Worm (Caenorhabditis elegans) whole organism, late embryonic: ENCODE results near the gene ubc-7.

Experiments used
- C08G9.2 ChIP-seq: sonication (generic microtip); optimal IDR thresholded peaks from 2 replicates; lab custom pipeline; 2016; ENCODE audit warnings: mild to moderate bottlenecking, missing genetic modification characterization, moderate library complexity, missing compliant biosample characterization
- F13H6.1 ChIP-seq: sonication (generic microtip); optimal IDR thresholded peaks from 2 replicates; lab custom pipeline; 2016; ENCODE audit warnings: missing genetic modification characterization, missing compliant biosample characterization
- K02D7.2 ChIP-seq: sonication (generic microtip); optimal IDR thresholded peaks from 2 replicates; lab custom pipeline; 2017; ENCODE audit warnings: mild to moderate bottlenecking, missing genetic modification characterization, missing compliant biosample characterization
- K09A11.1 ChIP-seq: sonication (generic microtip); optimal IDR thresholded peaks from 2 replicates; lab custom pipeline; 2017; ENCODE audit warnings: antibody characterized with exemption, mild to moderate bottlenecking, missing genetic modification characterization, missing compliant biosample characterization; ENCODE audit not compliant: insufficient read depth
- ahr-1 ChIP-seq: sonication (generic microtip); optimal IDR thresholded peaks from 2 replicates; lab custom pipeline; 2016; ENCODE audit warnings: missing genetic modification characterization, missing compliant biosample characterization
- ceh-18 ChIP-seq: sonication (generic microtip); optimal IDR thresholded peaks from 2 replicates; lab custom pipeline; 2016; ENCODE audit warnings: missing genetic modification characterization, missing compliant biosample characterization
- ceh-2 ChIP-seq: sonication (generic microtip); optimal IDR thresholded peaks from 2 replicates; lab custom pipeline; 2016; ENCODE audit warnings: missing genotype, missing genetic modification characterization, missing compliant biosample characterization
- ceh-22 ChIP-seq: sonication (generic microtip); optimal IDR thresholded peaks from 2 replicates; lab custom pipeline; 2017; ENCODE audit warnings: missing biosample characterization, missing genetic modification characterization
- ceh-24 ChIP-seq: sonication (generic microtip); optimal IDR thresholded peaks from 2 replicates; lab custom pipeline; 2016; ENCODE audit warnings: mild to moderate bottlenecking, missing genetic modification characterization, missing compliant biosample characterization
- ceh-30 ChIP-seq: fragments of 150-350 bp; optimal IDR thresholded peaks from 2 replicates; lab custom pipeline; 2014; ENCODE audit warnings: missing biosample characterization, missing genetic modification characterization
- ceh-31 ChIP-seq: sonication (generic microtip); optimal IDR thresholded peaks from 2 replicates; lab custom pipeline; 2016; ENCODE audit warnings: missing genetic modification characterization, missing compliant biosample characterization
- ceh-48 ChIP-seq: sonication (generic microtip); optimal IDR thresholded peaks from 2 replicates; lab custom pipeline; 2016; ENCODE audit warnings: missing genetic modification characterization, inconsistent platforms, missing compliant biosample characterization
- ceh-6 ChIP-seq: fragments of 200-800 bp; sonication (Bioruptor generic); optimal IDR thresholded peaks from 2 replicates; lab custom pipeline; 2018; ENCODE audit warnings: mild to moderate bottlenecking, missing genetic modification characterization, missing compliant biosample characterization
- elt-2 ChIP-seq: sonication (generic microtip); optimal IDR thresholded peaks from 2 replicates; lab custom pipeline; 2016; ENCODE audit warnings: missing genetic modification reagents, missing genetic modification characterization, missing compliant biosample characterization
- elt-4 ChIP-seq: sonication (generic microtip); optimal IDR thresholded peaks from 2 replicates; lab custom pipeline; 2016; ENCODE audit warnings: missing genetic modification characterization, missing compliant biosample characterization
- ets-4 ChIP-seq: sonication (generic microtip); optimal IDR thresholded peaks from 2 replicates; lab custom pipeline; 2016; ENCODE audit warnings: missing genetic modification characterization, missing compliant biosample characterization
- eyg-1 ChIP-seq: sonication (generic microtip); optimal IDR thresholded peaks from 2 replicates; lab custom pipeline; 2016; ENCODE audit warnings: missing genotype, missing genetic modification characterization, missing compliant biosample characterization
- fax-1 ChIP-seq: sonication (generic microtip); optimal IDR thresholded peaks from 2 replicates; lab custom pipeline; 2016; ENCODE audit warnings: missing genotype, missing genetic modification characterization, missing compliant biosample characterization
- hlh-15 ChIP-seq: sonication (generic microtip); optimal IDR thresholded peaks from 2 replicates; lab custom pipeline; 2016; ENCODE audit warnings: missing genetic modification characterization, missing compliant biosample characterization
- hlh-6 ChIP-seq: sonication (generic microtip); optimal IDR thresholded peaks from 2 replicates; lab custom pipeline; 2016; ENCODE audit warnings: missing genotype, missing genetic modification characterization, missing compliant biosample characterization
- lin-11 ChIP-seq: fragments of 200-800 bp; sonication (Bioruptor generic); optimal IDR thresholded peaks from 2 replicates; lab custom pipeline; 2018; ENCODE audit warnings: mild to moderate bottlenecking, missing genetic modification characterization, missing compliant biosample characterization
- madf-2 ChIP-seq: sonication (generic microtip); optimal IDR thresholded peaks from 2 replicates; lab custom pipeline; 2017; ENCODE audit warnings: missing genetic modification characterization, missing compliant biosample characterization
- nhr-11 ChIP-seq: fragments of 150-350 bp; optimal IDR thresholded peaks from 2 replicates; lab custom pipeline; 2014; ENCODE audit warnings: missing biosample characterization, missing genetic modification characterization
- nhr-232 ChIP-seq: sonication (generic microtip); optimal IDR thresholded peaks from 2 replicates; lab custom pipeline; 2016; ENCODE audit warnings: missing genetic modification characterization, missing compliant biosample characterization
- npax-4 ChIP-seq: sonication (generic microtip); optimal IDR thresholded peaks from 2 replicates; lab custom pipeline; 2016; ENCODE audit warnings: missing genetic modification characterization, missing compliant biosample characterization
- odd-2 ChIP-seq: sonication (generic microtip); optimal IDR thresholded peaks from 2 replicates; lab custom pipeline; 2017; ENCODE audit warnings: antibody characterized with exemption, mild to moderate bottlenecking, missing genetic modification characterization, missing compliant biosample characterization
- pat-9 ChIP-seq: fragments of 200-800 bp; sonication (Bioruptor generic); optimal IDR thresholded peaks from 2 replicates; lab custom pipeline; 2018; ENCODE audit warnings: mild to moderate bottlenecking, missing genetic modification characterization, moderate library complexity, missing compliant biosample characterization
- pax-1 ChIP-seq: fragments of 150-350 bp; optimal IDR thresholded peaks from 2 replicates; lab custom pipeline; 2014; ENCODE audit warnings: missing biosample characterization, missing genetic modification characterization
- pha-2 ChIP-seq: sonication (generic microtip); optimal IDR thresholded peaks from 2 replicates; lab custom pipeline; 2017; ENCODE audit warnings: mild to moderate bottlenecking, missing genetic modification characterization, missing compliant biosample characterization
- pha-4 ChIP-seq: fragments of 150-350 bp; optimal IDR thresholded peaks from 2 replicates; lab custom pipeline; 2018; ENCODE audit warnings: missing biosample characterization, missing genetic modification reagents, missing genetic modification characterization
- ref-2 ChIP-seq: sonication (generic microtip); optimal IDR thresholded peaks from 2 replicates; lab custom pipeline; 2016; ENCODE audit warnings: missing genetic modification characterization, missing compliant biosample characterization
- rnt-1 ChIP-seq: sonication (generic microtip); optimal IDR thresholded peaks from 2 replicates; lab custom pipeline; 2016; ENCODE audit warnings: missing genetic modification characterization, missing compliant biosample characterization
- tbx-7 ChIP-seq: sonication (generic microtip); optimal IDR thresholded peaks from 2 replicates; lab custom pipeline; 2016; ENCODE audit warnings: missing genotype, missing genetic modification characterization, missing compliant biosample characterization
- unc-3 ChIP-seq, 2 experiments: fragments of 200-800 bp in 1 of 2; sonication (Bioruptor generic) in 1 of 2; sonication (generic microtip) in 1 of 2; conservative IDR thresholded peaks in 1 of 2; optimal IDR thresholded peaks in 1 of 2; 2 replicates each; pipeline versions ENCODE4 v1.3.6 to Lab custom; 2016 to 2022; ENCODE audit warnings: missing compliant biosample characterization in 2 of 2, missing genetic modification characterization in 2 of 2, missing genetic modification reagents in 1 of 2
- unc-42 ChIP-seq: sonication (generic microtip); optimal IDR thresholded peaks from 2 replicates; lab custom pipeline; 2016; ENCODE audit warnings: missing genotype, missing genetic modification characterization, missing compliant biosample characterization
- unc-86 ChIP-seq: sonication (generic microtip); optimal IDR thresholded peaks from 2 replicates; lab custom pipeline; 2016; ENCODE audit warnings: missing genetic modification characterization, missing compliant biosample characterization
- zip-5 ChIP-seq: sonication (generic microtip); optimal IDR thresholded peaks from 2 replicates; lab custom pipeline; 2016; ENCODE audit warnings: missing genetic modification characterization, missing compliant biosample characterization

Gene ubc-7

ce11 chrIII:9629855-9630254 is 1.1 kb downstream of the ubc-7 start, which contains the start of gene rpac-19 (continued):
- TF ChIP-seq rnt-1 (tag; lab: Kevin White, UChicago) (no peak), pha-2 (peak; percentile 65), ets-4 (tag; lab: Kevin White, UChicago) (no peak), ahr-1 (tag; lab: Kevin White, UChicago) (peak; percentile 44), fax-1 (peak; percentile 34), ceh-18 (tag; lab: Kevin White, UChicago) (no peak), elt-2 (tag; lab: Kevin White, UChicago) (peak; percentile 75), unc-3 (GFP tag; conservative IDR thresholded peaks at IDR 0.05; lab: Robert Waterston, UW) (0 out of 2 replicates have a peak, but pooled peaks have one; percentile 46), unc-3 (tag; optimal IDR thresholded peaks at IDR 0.05; lab: Kevin White, UChicago) (no peak), eyg-1 (no peak), zip-5 (tag; lab: Kevin White, UChicago) (peak; percentile 29), tbx-7 (tag; lab: Kevin White, UChicago) (no peak), C08G9.2 (tag; lab: Kevin White, UChicago) (peak; percentile 18), K09A11.1 (tag; lab: Kevin White, UChicago) (no peak), pat-9 (tag; lab: Kevin White, UChicago) (peak; percentile 48), ceh-2 (peak; percentile 67), unc-86 (peak; percentile 69), ref-2 (peak; percentile 55), hlh-15 (tag; lab: Kevin White, UChicago) (no peak), ceh-48 (tag; lab: Kevin White, UChicago) (no peak), npax-4 (tag; lab: Kevin White, UChicago) (no peak), odd-2 (tag; lab: Kevin White, UChicago) (peak; percentile 59), F13H6.1 (tag; lab: Kevin White, UChicago) (peak; percentile 46), elt-4 (tag; lab: Kevin White, UChicago) (no peak), unc-42 (no peak), hlh-6 (tag; lab: Kevin White, UChicago) (no peak), ceh-31 (tag; lab: Kevin White, UChicago) (peak; percentile 34), K02D7.2 (tag; lab: Kevin White, UChicago) (peak; percentile 64), ceh-22 (tag; lab: Kevin White, UChicago) (no peak)

DNA sequence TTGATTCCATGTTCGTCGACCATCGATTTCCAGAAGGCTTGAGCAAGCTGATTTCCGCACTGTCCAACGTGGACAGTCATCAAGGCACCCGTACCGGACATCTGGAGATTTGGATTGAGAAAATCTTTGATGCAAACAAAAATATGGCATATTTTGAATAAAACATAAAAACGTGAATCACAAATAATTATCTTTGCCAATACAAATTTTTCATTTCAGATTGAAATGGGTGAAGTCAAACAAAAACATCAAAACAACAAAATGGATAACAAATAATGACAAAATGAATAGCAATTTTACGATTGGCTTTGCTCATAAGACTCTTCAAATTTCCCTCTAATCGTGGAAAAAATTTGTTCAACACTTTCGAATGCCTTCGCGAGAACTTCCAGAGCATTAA is 1.9 kb downstream of the ubc-7 start, which contains the start of gene tbg-1:
Gene tbg-1, minus strand, starts transcription at position 101 of the 400 bp plus-strand sequence.
- TF ChIP-seq pha-4 (tag; lab: Kevin White, UChicago) (no peak), ceh-31 (tag; lab: Kevin White, UChicago) (no peak), lin-11 (no peak)

DNA sequence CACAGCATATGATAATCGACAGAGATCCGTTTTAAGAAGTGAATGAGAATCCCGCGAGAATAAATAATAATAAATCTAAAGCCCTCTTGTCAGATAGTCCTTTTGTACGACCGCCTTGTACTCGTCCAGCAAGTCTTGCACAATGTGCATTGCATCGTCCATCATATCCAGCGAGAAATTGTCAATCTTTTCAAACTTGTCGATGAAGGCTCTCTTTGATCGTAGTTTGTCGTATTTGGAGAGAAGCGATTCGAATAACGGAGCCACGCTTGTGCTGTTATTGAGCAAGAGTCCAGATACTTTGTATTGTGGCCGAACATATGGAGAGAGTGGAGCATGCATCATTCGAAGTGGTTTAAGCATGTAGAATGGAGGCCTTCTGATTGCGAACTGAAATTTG is 4.4 kb downstream of the ubc-7 start:
- TF ChIP-seq nhr-11 (tag; lab: Kevin White, UChicago), result no peak
- TF ChIP-seq ceh-30 (tag; lab: Kevin White, UChicago), result no peak
- TF ChIP-seq ceh-6, result no peak
- TF ChIP-seq ceh-2, result no peak
- TF ChIP-seq pha-2, result no peak
- no peak for TF ChIP-seq hlh-15 (tag; lab: Kevin White, UChicago)
- no peak for TF ChIP-seq ref-2

- TF ChIP-seq unc-42, result no peak
- TF ChIP-seq, all 69 proteins: peak for 0
Measured at ce11 chrIII:9623460-9623859, 7.5 kb downstream of the ubc-7 start.

ce11 chrIII:9621840-9622525 is 9.0 kb downstream of the ubc-7 start:
- no peak for TF ChIP-seq ets-4 (tag; lab: Kevin White, UChicago)
- no peak for TF ChIP-seq ceh-6
- TF ChIP-seq pax-1, result no peak
- no peak for TF ChIP-seq madf-2 (tag; lab: Kevin White, UChicago)
- peak; percentile 93 for TF ChIP-seq elt-2 (tag; lab: Kevin White, UChicago)
- no peak for TF ChIP-seq ahr-1 (tag; lab: Kevin White, UChicago)
- no peak for TF ChIP-seq nhr-232
- TF ChIP-seq ceh-24 (tag; lab: Kevin White, UChicago), result no peak
- TF ChIP-seq, all 69 proteins: peak for 1
